Fruit fly (Drosophila melanogaster): ENCODE results near the gene CG4592.

The CG4592 gene

dm6 chr2L:9912570-9913260 is 8.7 kb upstream of the CG4592 start, which contains the start of the genes Etl1 and Srp54 (continued):
- TF ChIP-seq ssp (GFP tag; IDR thresholded peaks at IDR 0.05) (no peak), CG2875 (GFP tag; optimal IDR thresholded peaks at IDR 0.05) (no peak), CG7271 (tag; optimal IDR thresholded peaks at IDR 0.05) (no peak), CG6254 (GFP tag; optimal IDR thresholded peaks at IDR 0.05) (no peak), knrl (GFP tag; IDR thresholded peaks at IDR 0.05; ENCODE audit: partially characterized antibody) (no peak; the same call in 2 of the 3 replicates), CG31388 (GFP tag; optimal IDR thresholded peaks at IDR 0.05) (no peak), CG3995 (GFP tag; optimal IDR thresholded peaks at IDR 0.05) (peak; percentile 22), Poxn (GFP tag; IDR thresholded peaks at IDR 0.05) (no peak), CG5245 (GFP tag; optimal IDR thresholded peaks at IDR 0.05) (no peak), CG7963 (GFP tag; IDR thresholded peaks at IDR 0.05; ENCODE audit: partially characterized antibody) (no peak), Rx (GFP tag; IDR thresholded peaks at IDR 0.05) (no peak), CG12769 (tag; optimal IDR thresholded peaks at IDR 0.05) (no peak), al (GFP tag; IDR thresholded peaks at IDR 0.05) (no peak), CG9797 (GFP tag; optimal IDR thresholded peaks at IDR 0.05) (peak; percentile 73), caup (GFP tag; optimal IDR thresholded peaks at IDR 0.05; ENCODE audit: severe bottlenecking) (no peak), Dad (GFP tag; optimal IDR thresholded peaks at IDR 0.05) (no peak), Dll (GFP tag; IDR thresholded peaks at IDR 0.05; ENCODE audit: partially characterized antibody) (no peak; the same call in 3 of the 4 replicates), CG2202 (tag; optimal IDR thresholded peaks at IDR 0.05) (no peak), CG7745 (tag; optimal IDR thresholded peaks at IDR 0.05) (no peak), ci (GFP tag; IDR thresholded peaks at IDR 0.05) (no peak), pita (GFP tag; optimal IDR thresholded peaks at IDR 0.05) (no peak), cad (GFP tag; optimal IDR thresholded peaks at IDR 0.05) (no peak), pnt (GFP tag; optimal IDR thresholded peaks at IDR 0.05) (no peak), CG15269 (tag; optimal IDR thresholded peaks at IDR 0.05) (no peak), pan (optimal IDR thresholded peaks at IDR 0.05) (no peak), pan (GFP tag; optimal IDR thresholded peaks at IDR 0.05 in 1 of 2, IDR thresholded peaks at IDR 0.05 in 1 of 2) (no peak), nerfin-1 (tag; optimal IDR thresholded peaks at IDR 0.05) (no peak), CG6765 (GFP tag; optimal IDR thresholded peaks at IDR 0.05) (no peak), CG6791 (GFP tag; IDR thresholded peaks at IDR 0.05; ENCODE audit: partially characterized antibody) (no peak), CG11247 (GFP tag; IDR thresholded peaks at IDR 0.05) (no peak), CG31365 (tag; optimal IDR thresholded peaks at IDR 0.05) (no peak), CG16779 (GFP tag; IDR thresholded peaks at IDR 0.05) (no peak), CG11085 (GFP tag; IDR thresholded peaks at IDR 0.05) (no peak), hth (optimal IDR thresholded peaks at IDR 0.05) (no peak), CG10654 (GFP tag; optimal IDR thresholded peaks at IDR 0.05) (no peak), HLHmδ (GFP tag; optimal IDR thresholded peaks at IDR 0.05) (no peak), Lpt (GFP tag; optimal IDR thresholded peaks at IDR 0.05) (no peak), CG12744 (GFP tag; optimal IDR thresholded peaks at IDR 0.05) (no peak), mld (GFP tag; IDR thresholded peaks at IDR 0.05; ENCODE audit: partially characterized antibody) (no peak), D (optimal IDR thresholded peaks at IDR 0.05) (no peak), D (GFP tag; optimal IDR thresholded peaks at IDR 0.05) (no peak), Gsc (GFP tag; IDR thresholded peaks at IDR 0.05) (no peak), Dip3 (GFP tag; optimal IDR thresholded peaks at IDR 0.05) (no peak), abd-A (tag; optimal IDR thresholded peaks at IDR 0.05) (no peak), CG9932 (GFP tag; IDR thresholded peaks at IDR 0.05) (peak; percentile 29; the same call in 1 of the 2 replicates), CG3281 (GFP tag; optimal IDR thresholded peaks at IDR 0.05) (no peak), schlank (tag; optimal IDR thresholded peaks at IDR 0.05) (no peak), CG11093 (GFP tag; IDR thresholded peaks at IDR 0.05) (no peak), CG4617 (GFP tag; optimal IDR thresholded peaks at IDR 0.05; ENCODE audit: borderline replicate concordance) (peak; percentile 30), yki (optimal IDR thresholded peaks at IDR 0.05) (no peak), Ets97D (GFP tag; optimal IDR thresholded peaks at IDR 0.05) (peak; percentile 9)
